Worm (Caenorhabditis elegans): ENCODE data around the gene zip-8.

DNA sequence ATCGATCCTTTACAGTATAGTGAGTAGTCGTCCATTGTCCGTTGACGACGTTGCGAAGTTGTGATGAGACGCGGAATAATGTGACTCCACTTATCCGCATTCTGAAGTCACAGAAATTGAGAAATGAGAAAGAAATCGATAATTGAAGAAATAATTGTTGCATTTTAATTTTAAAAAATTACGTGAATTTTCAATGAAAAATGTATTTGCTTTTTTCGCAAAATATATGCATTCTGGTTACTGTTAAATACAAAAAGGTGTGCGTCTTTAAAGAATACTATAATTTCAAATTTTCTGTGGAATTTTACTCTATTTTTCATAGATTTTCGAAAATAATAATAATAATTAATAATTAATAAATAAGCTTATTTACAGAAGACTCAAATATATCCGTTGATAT lies 31.9 kb upstream of the zip-8 start, which contains the start of gene let-721:
- TF ChIP-seq che-1 (tag; optimal IDR thresholded peaks at IDR 0.05) (no peak), npax-4 (tag; optimal IDR thresholded peaks at IDR 0.05) (no peak), ama-1 (optimal IDR thresholded peaks at IDR 0.05) (no peak), nfya-1 (tag; optimal IDR thresholded peaks at IDR 0.05) (no peak), lin-11 (tag; optimal IDR thresholded peaks at IDR 0.05) (no peak), madf-2 (tag; optimal IDR thresholded peaks at IDR 0.05) (no peak), fkh-10 (GFP tag; optimal IDR thresholded peaks at IDR 0.05) (no peak), ceh-18 (tag; optimal IDR thresholded peaks at IDR 0.05) (no peak), ceh-9 (tag; optimal IDR thresholded peaks at IDR 0.05) (no peak)

All from whole organism, late embryonic.